Fruit fly (Drosophila melanogaster) whole organism, prepupa: ENCODE measurements around the gene TotM.

ENCODE experiments used
- Blimp-1 ChIP-seq: fragments of 200-800 bp; sonication (Bioruptor generic); optimal IDR thresholded peaks from 3 replicates; lab custom pipeline; 2017; ENCODE audit warnings: missing biosample characterization, missing genetic modification characterization, mild to moderate bottlenecking, moderate library complexity, missing genetic modification reagents
- CG10631 ChIP-seq: fragments of 200-800 bp; sonication (Bioruptor generic); optimal IDR thresholded peaks from 2 replicates; lab custom pipeline; 2016; ENCODE audit warnings: missing biosample characterization, missing genetic modification characterization
- CG10669 ChIP-seq: fragments of 200-800 bp; sonication (Bioruptor generic); optimal IDR thresholded peaks from 3 replicates; lab custom pipeline; 2018; ENCODE audit warnings: missing biosample characterization, mild to moderate bottlenecking, missing genetic modification characterization, moderate library complexity
- CG11294 ChIP-seq: fragments of 200-800 bp; sonication (Bioruptor generic); IDR thresholded peaks from 2 replicates; pipeline ENCODE4 v1.3.6; 2022; ENCODE audit warnings: missing biosample characterization, missing genetic modification characterization
- CG11762 ChIP-seq: fragments of 200-800 bp; sonication (Bioruptor generic); optimal IDR thresholded peaks from 3 replicates; lab custom pipeline; 2016; ENCODE audit warnings: missing biosample characterization, missing genetic modification characterization; ENCODE audit not compliant: insufficient read depth
- CG16779 ChIP-seq: fragments of 200-800 bp; sonication (Bioruptor generic); optimal IDR thresholded peaks from 3 replicates; lab custom pipeline; 2017; ENCODE audit warnings: missing biosample characterization, mild to moderate bottlenecking, missing genetic modification characterization
- CG3032 ChIP-seq: fragments of 200-800 bp; optimal IDR thresholded peaks from 2 replicates; lab custom pipeline; 2019; ENCODE audit warnings: missing biosample characterization, mild to moderate bottlenecking, missing genetic modification characterization, moderate library complexity
- CG31627 ChIP-seq: fragments of 200-800 bp; sonication (Bioruptor generic); optimal IDR thresholded peaks from 3 replicates; lab custom pipeline; 2016; ENCODE audit warnings: missing biosample characterization, missing genetic modification characterization
- CG34406 ChIP-seq: fragments of 200-800 bp; sonication (Bioruptor generic); optimal IDR thresholded peaks from 3 replicates; lab custom pipeline; 2016; ENCODE audit warnings: missing biosample characterization, missing genetic modification characterization
- CG6276 ChIP-seq: fragments of 200-800 bp; sonication (Bioruptor generic); optimal IDR thresholded peaks from 2 replicates; lab custom pipeline; 2017; ENCODE audit warnings: missing biosample characterization, mild to moderate bottlenecking, missing genetic modification characterization
- CG6792 ChIP-seq: fragments of 200-800 bp; sonication (Bioruptor generic); optimal IDR thresholded peaks from 3 replicates; lab custom pipeline; 2016; ENCODE audit warnings: missing biosample characterization, missing genetic modification characterization
- CG6808 ChIP-seq: fragments of 200-800 bp; sonication (Bioruptor generic); optimal IDR thresholded peaks from 3 replicates; lab custom pipeline; 2017; ENCODE audit warnings: missing biosample characterization, missing genetic modification characterization, mild to moderate bottlenecking, moderate library complexity, missing genetic modification reagents
- CG7368 ChIP-seq: fragments of 200-800 bp; sonication (Bioruptor generic); optimal IDR thresholded peaks from 3 replicates; lab custom pipeline; 2016; ENCODE audit warnings: missing biosample characterization, missing genetic modification characterization
- CG8119 ChIP-seq: fragments of 200-800 bp; sonication (Bioruptor generic); IDR thresholded peaks from 3 replicates; pipeline ENCODE4 v1.3.6; 2022; ENCODE audit warnings: missing biosample characterization, missing genetic modification characterization
- CG8319 ChIP-seq: fragments of 200-800 bp; sonication (Bioruptor generic); optimal IDR thresholded peaks from 3 replicates; lab custom pipeline; 2016; ENCODE audit warnings: missing biosample characterization, missing genetic modification characterization
- CG9139 ChIP-seq: fragments of 200-800 bp; sonication (Bioruptor generic); optimal IDR thresholded peaks from 3 replicates; lab custom pipeline; 2017; ENCODE audit warnings: missing biosample characterization, mild to moderate bottlenecking, missing genetic modification characterization
- Eip78C ChIP-seq: fragments of 200-800 bp; sonication (Bioruptor generic); peaks from one replicate; lab custom pipeline; 2016; ENCODE audit warnings: missing biosample characterization, missing genetic modification characterization
- Eip93F ChIP-seq: fragments of 200-800 bp; sonication (Bioruptor generic); optimal IDR thresholded peaks from 2 replicates; lab custom pipeline; 2016; ENCODE audit warnings: missing biosample characterization, mild to moderate bottlenecking, missing genetic modification characterization
- Ets21C ChIP-seq: fragments of 200-800 bp; sonication (Bioruptor generic); optimal IDR thresholded peaks from 3 replicates; lab custom pipeline; 2016; ENCODE audit warnings: missing biosample characterization, missing genetic modification characterization
- Ets96B ChIP-seq: fragments of 200-800 bp; optimal IDR thresholded peaks from 2 replicates; lab custom pipeline; 2019; ENCODE audit warnings: missing biosample characterization, mild to moderate bottlenecking, missing genetic modification characterization, moderate library complexity
- Hr39 ChIP-seq: fragments of 200-800 bp; sonication (Bioruptor generic); optimal IDR thresholded peaks from 2 replicates; lab custom pipeline; 2016; ENCODE audit warnings: missing biosample characterization, missing genetic modification characterization
- Hr4 ChIP-seq: fragments of 200-800 bp; sonication (Bioruptor generic); optimal IDR thresholded peaks from 3 replicates; lab custom pipeline; 2016; ENCODE audit warnings: missing biosample characterization, missing genetic modification characterization
- Lpt ChIP-seq: fragments of 200-800 bp; sonication (Bioruptor generic); optimal IDR thresholded peaks from 3 replicates; lab custom pipeline; 2016; ENCODE audit warnings: missing biosample characterization, missing genetic modification characterization
- Met ChIP-seq: fragments of 200-800 bp; sonication (Bioruptor generic); optimal IDR thresholded peaks from 3 replicates; lab custom pipeline; 2016; ENCODE audit warnings: missing biosample characterization, missing genetic modification characterization
- OdsH ChIP-seq: fragments of 200-800 bp; sonication (Bioruptor generic); optimal IDR thresholded peaks from 3 replicates; lab custom pipeline; 2016; ENCODE audit warnings: missing biosample characterization, missing genetic modification characterization
- Smox ChIP-seq: fragments of 200-800 bp; sonication (Bioruptor generic); optimal IDR thresholded peaks from 3 replicates; lab custom pipeline; 2016; ENCODE audit warnings: missing biosample characterization, missing genetic modification characterization
- Sox14 ChIP-seq: fragments of 200-800 bp; sonication (Bioruptor generic); optimal IDR thresholded peaks from 3 replicates; lab custom pipeline; 2016; ENCODE audit warnings: missing biosample characterization, missing genetic modification characterization
- Sox15 ChIP-seq: fragments of 200-800 bp; sonication (Bioruptor generic); optimal IDR thresholded peaks from 3 replicates; lab custom pipeline; 2016; ENCODE audit warnings: missing biosample characterization, missing genetic modification characterization
- achi ChIP-seq: fragments of 200-800 bp; sonication (Bioruptor generic); optimal IDR thresholded peaks from 3 replicates; lab custom pipeline; 2016; ENCODE audit warnings: missing biosample characterization, missing genetic modification characterization
- acj6 ChIP-seq: fragments of 200-800 bp; sonication (Bioruptor generic); optimal IDR thresholded peaks from 3 replicates; lab custom pipeline; 2016; ENCODE audit warnings: missing biosample characterization, missing genetic modification characterization
- cyc ChIP-seq: fragments of 200-800 bp; sonication (Bioruptor generic); optimal IDR thresholded peaks from 3 replicates; lab custom pipeline; 2016; ENCODE audit warnings: missing biosample characterization, missing genetic modification characterization
- dac ChIP-seq: fragments of 200-800 bp; sonication (Bioruptor generic); optimal IDR thresholded peaks from 2 replicates; lab custom pipeline; 2017; ENCODE audit warnings: missing biosample characterization, mild to moderate bottlenecking, missing genetic modification characterization
- dsx ChIP-seq: fragments of 200-800 bp; optimal IDR thresholded peaks from 3 replicates; lab custom pipeline; 2019; ENCODE audit warnings: missing biosample characterization, mild to moderate bottlenecking, missing genetic modification characterization, moderate library complexity; ENCODE audit not compliant: poor library complexity, severe bottlenecking
- eg ChIP-seq: fragments of 200-800 bp; sonication (Bioruptor generic); IDR thresholded peaks from 3 replicates; pipeline ENCODE4 v1.3.6; 2022; ENCODE audit warnings: missing biosample characterization, missing genetic modification characterization
- esn ChIP-seq: fragments of 200-800 bp; sonication (Bioruptor generic); optimal IDR thresholded peaks from 2 replicates; lab custom pipeline; 2016; ENCODE audit warnings: missing biosample characterization, mild to moderate bottlenecking, missing genetic modification characterization, moderate library complexity
- pdm3 ChIP-seq: fragments of 200-800 bp; sonication (Bioruptor generic); optimal IDR thresholded peaks from 3 replicates; lab custom pipeline; 2016; ENCODE audit warnings: missing biosample characterization, missing genetic modification characterization
- salr ChIP-seq, 2 experiments: fragments of 200-800 bp; sonication (Bioruptor generic); optimal IDR thresholded peaks; 3 replicates each; lab custom pipeline; 2016 to 2018; ENCODE audit warnings: missing biosample characterization in 2 of 2, missing genetic modification characterization in 2 of 2, mild to moderate bottlenecking in 1 of 2
- spab ChIP-seq: fragments of 200-800 bp; sonication (Bioruptor generic); optimal IDR thresholded peaks from 2 replicates; lab custom pipeline; 2017; ENCODE audit warnings: missing biosample characterization, mild to moderate bottlenecking, missing genetic modification characterization, missing genetic modification reagents
- ss ChIP-seq, 2 experiments: fragments of 200-800 bp; sonication (Bioruptor generic); optimal IDR thresholded peaks; 2 replicates in 1 of 2; 3 replicates in 1 of 2; lab custom pipeline; 2017 to 2018; ENCODE audit warnings: mild to moderate bottlenecking in 2 of 2, missing biosample characterization in 2 of 2, missing genetic modification characterization in 2 of 2, moderate library complexity in 1 of 2
- svp ChIP-seq: fragments of 200-800 bp; sonication (Bioruptor generic); peaks from one replicate; lab custom pipeline; 2016; ENCODE audit warnings: missing biosample characterization, missing genetic modification characterization
- topi ChIP-seq: fragments of 200-800 bp; sonication (Bioruptor generic); optimal IDR thresholded peaks from 3 replicates; lab custom pipeline; 2016; ENCODE audit warnings: missing biosample characterization, missing genetic modification characterization

The TotM gene

dm6 chr2L:5298978-5299627 is 30.6 kb upstream of the TotM start (continued):
- TF ChIP-seq esn (GFP tag; lab: Kevin White, UChicago) = peak; percentile 91
- TF ChIP-seq acj6 (GFP tag; lab: Kevin White, UChicago) = peak; percentile 67
- TF ChIP-seq Lpt = peak; percentile 5
- TF ChIP-seq CG34406 (GFP tag; lab: Kevin White, UChicago) = peak; percentile 76
- TF ChIP-seq Sox15 (GFP tag; lab: Kevin White, UChicago) = peak; percentile 49
- TF ChIP-seq Eip93F (GFP tag; lab: Kevin White, UChicago) = peak; percentile 75
- TF ChIP-seq spab (GFP tag; lab: Kevin White, UChicago) = no peak
- TF ChIP-seq CG16779 (tag; lab: Kevin White, UChicago) = peak; percentile 28
- TF ChIP-seq CG8319 (GFP tag; lab: Kevin White, UChicago) = peak; percentile 55

dm6 chr2L:5299628-5299986 is 30.1 kb upstream of the TotM start:
- TF ChIP-seq CG8119 (GFP tag; lab: Robert Waterston, UW) = no peak
- TF ChIP-seq CG10669 (GFP tag; lab: Kevin White, UChicago) = no peak
- TF ChIP-seq Smox (GFP tag; lab: Kevin White, UChicago) = no peak
- TF ChIP-seq OdsH = no peak
- TF ChIP-seq Blimp-1 (GFP tag; lab: Kevin White, UChicago) = no peak
- TF ChIP-seq Sox15 (GFP tag; lab: Kevin White, UChicago) = no peak
- TF ChIP-seq CG31627 (GFP tag; lab: Kevin White, UChicago) = no peak
- no peak for TF ChIP-seq Hr4 (GFP tag; lab: Kevin White, UChicago)

DNA sequence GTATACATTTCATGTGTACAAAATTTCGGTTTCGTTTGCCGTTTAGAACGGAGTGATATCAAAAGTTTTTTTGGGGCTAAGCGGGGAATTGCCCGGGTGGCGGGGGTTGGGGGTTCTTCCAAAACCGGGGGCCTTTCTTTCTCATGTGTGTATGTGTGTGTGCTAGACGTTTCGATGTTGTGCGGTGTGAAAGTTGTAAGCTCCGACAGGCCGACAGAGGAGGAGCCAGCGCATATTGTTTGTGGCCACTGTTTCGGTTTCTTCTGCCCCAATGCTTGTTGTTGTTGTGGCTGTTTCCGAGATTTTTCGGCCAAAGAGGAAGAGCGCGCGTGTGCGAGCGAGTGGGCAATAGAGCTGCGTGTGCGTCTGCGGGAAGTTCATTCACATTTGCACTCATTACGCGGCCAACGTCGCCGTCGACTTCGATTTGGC is 29.4 kb upstream of the TotM start:
- TF ChIP-seq eg (GFP tag; lab: Robert Waterston, UW) (no peak), Met (peak; percentile 52), Blimp-1 (GFP tag; lab: Kevin White, UChicago) (peak; percentile 77), CG3032 (tag; lab: Kevin White, UChicago) (no peak), CG8119 (GFP tag; lab: Robert Waterston, UW) (no peak), CG7368 (GFP tag; lab: Kevin White, UChicago) (no peak), CG9139 (GFP tag; lab: Kevin White, UChicago) (no peak), svp (GFP tag; lab: Kevin White, UChicago) (peak; percentile 52)

DNA sequence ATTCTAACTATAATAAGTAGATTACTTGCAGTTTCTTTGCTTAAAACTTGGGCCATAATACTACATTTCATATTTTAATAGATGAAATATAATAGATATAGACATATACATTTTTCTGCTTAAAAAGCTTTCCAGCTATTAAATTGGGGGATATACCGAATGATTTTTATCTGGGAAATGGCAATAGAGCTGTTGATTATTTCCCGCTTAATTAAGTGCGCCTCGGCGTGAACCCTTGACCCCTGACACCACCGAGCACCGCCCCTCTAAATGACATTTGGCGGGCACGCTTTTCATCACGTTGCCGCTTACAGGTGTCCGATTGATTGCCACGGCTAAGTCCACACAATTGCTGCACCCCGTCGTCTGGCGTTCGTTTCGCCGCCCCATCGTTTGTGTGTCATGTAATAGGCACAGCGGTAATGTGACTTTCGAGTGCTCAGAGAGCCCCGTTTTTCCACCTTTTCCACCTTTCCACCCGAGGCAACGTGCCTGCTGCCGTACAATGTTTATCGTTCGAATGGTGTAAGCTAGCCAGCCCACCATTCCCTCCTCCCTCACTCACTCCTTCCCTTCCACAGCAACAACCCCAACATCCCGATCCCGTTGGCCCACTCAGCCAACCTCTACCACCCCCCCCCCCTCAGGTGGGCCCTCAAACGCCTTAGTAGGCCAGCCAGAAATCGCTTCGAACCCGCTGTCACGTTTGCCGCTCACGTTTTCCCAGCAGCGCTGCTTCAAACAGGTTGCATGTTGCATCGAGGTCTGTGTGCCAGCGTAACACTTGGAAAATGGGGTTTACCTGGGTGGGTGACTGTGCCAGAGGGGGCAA is 28.7 kb upstream of the TotM start:
- TF ChIP-seq CG6808 (GFP tag; lab: Kevin White, UChicago) (no peak), topi (GFP tag; lab: Kevin White, UChicago) (no peak), CG16779 (tag; lab: Kevin White, UChicago) (no peak), Hr39 (GFP tag; lab: Kevin White, UChicago) (no peak), svp (GFP tag; lab: Kevin White, UChicago) (peak; percentile 66), CG6792 (GFP tag; lab: Kevin White, UChicago) (no peak), pdm3 (no peak), Sox14 (GFP tag; lab: Kevin White, UChicago) (peak; percentile 6), Eip78C (GFP tag; lab: Kevin White, UChicago) (peak; percentile 22), Hr4 (GFP tag; lab: Kevin White, UChicago) (no peak), Lpt (no peak), dac (GFP tag; lab: Kevin White, UChicago) (no peak), achi (GFP tag; lab: Kevin White, UChicago) (no peak), salr (GFP tag; optimal IDR thresholded peaks at IDR 0.05; lab: Kevin White, UChicago) (no peak), CG6276 (GFP tag; lab: Kevin White, UChicago) (peak; percentile 1), CG11762 (GFP tag; lab: Kevin White, UChicago) (no peak), Ets21C (GFP tag; lab: Kevin White, UChicago) (no peak), ss (GFP tag; optimal IDR thresholded peaks at IDR 0.05; lab: Kevin White, UChicago) (peak; percentile 32), Blimp-1 (GFP tag; lab: Kevin White, UChicago) (peak; percentile 16), eg (GFP tag; lab: Robert Waterston, UW) (0 out of 3 replicates have a peak, but pooled peaks have one; percentile 16), acj6 (GFP tag; lab: Kevin White, UChicago) (no peak), CG10631 (GFP tag; lab: Kevin White, UChicago) (no peak), CG11294 (no peak), Ets96B (tag; lab: Kevin White, UChicago) (no peak), Eip93F (GFP tag; lab: Kevin White, UChicago) (no peak), OdsH (no peak), Smox (GFP tag; lab: Kevin White, UChicago) (no peak), dsx (GFP tag; lab: Kevin White, UChicago) (peak; percentile 13), cyc (GFP tag; lab: Kevin White, UChicago) (no peak), Sox15 (GFP tag; lab: Kevin White, UChicago) (no peak)
